Worm (Caenorhabditis elegans) whole organism, L3 larva: Measurements from ENCODE around the gene ugt-43.

Source experiments
- R02D3.7 ChIP-seq: fragments of 150-350 bp; optimal IDR thresholded peaks from 2 replicates; lab custom pipeline; 2014; ENCODE audit warnings: missing biosample characterization, missing genetic modification characterization
- aly-2 ChIP-seq: fragments of 150-350 bp; optimal IDR thresholded peaks from 2 replicates; lab custom pipeline; 2014; ENCODE audit warnings: missing biosample characterization, missing genetic modification characterization
- ama-1 ChIP-seq: fragments of 150-350 bp; optimal IDR thresholded peaks from 2 replicates; lab custom pipeline; 2018
- ceh-28 ChIP-seq: fragments of 150-350 bp; optimal IDR thresholded peaks from 2 replicates; lab custom pipeline; 2014; ENCODE audit warnings: missing biosample characterization, missing genetic modification reagents, missing genetic modification characterization
- ceh-82 ChIP-seq: fragments of 150-350 bp; optimal IDR thresholded peaks from 2 replicates; lab custom pipeline; 2014; ENCODE audit warnings: missing biosample characterization, missing genetic modification characterization
- ceh-9 ChIP-seq: sonication (generic microtip); optimal IDR thresholded peaks from 2 replicates; lab custom pipeline; 2018; ENCODE audit warnings: missing biosample characterization, missing genetic modification characterization
- daf-12 ChIP-seq: fragments of 150-350 bp; optimal IDR thresholded peaks from 2 replicates; lab custom pipeline; 2014; ENCODE audit warnings: missing biosample characterization, missing genetic modification reagents, missing genetic modification characterization
- elt-1 ChIP-seq: fragments of 150-350 bp; optimal IDR thresholded peaks from 2 replicates; lab custom pipeline; 2014; ENCODE audit warnings: missing biosample characterization, missing genetic modification characterization
- elt-2 ChIP-seq: sonication (generic microtip); optimal IDR thresholded peaks from 2 replicates; lab custom pipeline; 2016; ENCODE audit warnings: missing genetic modification reagents, mild to moderate bottlenecking, missing genetic modification characterization, missing compliant biosample characterization
- elt-3 ChIP-seq, 3 experiments: fragments of 150-350 bp in 1 of 3; sonication (generic microtip) in 2 of 3; optimal IDR thresholded peaks; 2 replicates in 2 of 3; 4 replicates in 1 of 3; lab custom pipeline; 2014 to 2017; ENCODE audit warnings: missing biosample characterization in 3 of 3, missing genetic modification characterization in 3 of 3
- eor-1 ChIP-seq, 2 experiments: fragments of 150-350 bp; optimal IDR thresholded peaks; 2 replicates each; lab custom pipeline; 2014 to 2018; ENCODE audit warnings: missing biosample characterization in 2 of 2, missing genetic modification characterization in 2 of 2
- fkh-10 ChIP-seq: sonication (generic microtip); optimal IDR thresholded peaks from 2 replicates; lab custom pipeline; 2017; ENCODE audit warnings: missing biosample characterization, missing genetic modification reagents, missing genetic modification characterization
- fos-1 ChIP-seq: fragments of 150-350 bp; optimal IDR thresholded peaks from 2 replicates; lab custom pipeline; 2014; ENCODE audit warnings: missing biosample characterization, missing genetic modification characterization
- hmg-11 ChIP-seq: sonication (generic microtip); optimal IDR thresholded peaks from 2 replicates; lab custom pipeline; 2016; ENCODE audit warnings: missing genetic modification characterization, missing compliant biosample characterization
- lin-39 ChIP-seq: fragments of 150-350 bp; optimal IDR thresholded peaks from 2 replicates; lab custom pipeline; 2018; ENCODE audit warnings: missing biosample characterization, missing genetic modification reagents, missing genetic modification characterization
- lsy-12 ChIP-seq: sonication (generic microtip); optimal IDR thresholded peaks from 2 replicates; lab custom pipeline; 2016; ENCODE audit warnings: mild to moderate bottlenecking, missing genetic modification characterization, missing compliant biosample characterization
- mdl-1 ChIP-seq: fragments of 150-350 bp; optimal IDR thresholded peaks from 2 replicates; lab custom pipeline; 2014; ENCODE audit warnings: missing biosample characterization, missing genetic modification characterization
- mml-1 ChIP-seq: fragments of 150-350 bp; sonication (generic microtip); optimal IDR thresholded peaks from 3 replicates; lab custom pipeline; 2014; ENCODE audit warnings: missing biosample characterization, missing genetic modification characterization
- nfya-1 ChIP-seq: sonication (generic microtip); optimal IDR thresholded peaks from 2 replicates; lab custom pipeline; 2017; ENCODE audit warnings: missing genetic modification characterization, mild to moderate bottlenecking, missing compliant biosample characterization, antibody characterized with exemption, moderate library complexity; ENCODE audit not compliant: insufficient read depth
- nhr-12 ChIP-seq: fragments of 150-350 bp; optimal IDR thresholded peaks from 2 replicates; lab custom pipeline; 2014; ENCODE audit warnings: missing biosample characterization, missing genetic modification characterization
- nhr-23 ChIP-seq: fragments of 150-350 bp; optimal IDR thresholded peaks from 2 replicates; lab custom pipeline; 2014; ENCODE audit warnings: missing biosample characterization, missing genetic modification reagents, missing genetic modification characterization
- nhr-237 ChIP-seq: fragments of 150-350 bp; optimal IDR thresholded peaks from 2 replicates; lab custom pipeline; 2014; ENCODE audit warnings: missing biosample characterization, missing genetic modification characterization
- nhr-25 ChIP-seq: sonication (generic microtip); optimal IDR thresholded peaks from 2 replicates; lab custom pipeline; 2017; ENCODE audit warnings: missing biosample characterization, missing genetic modification characterization
- nhr-28 ChIP-seq: fragments of 150-350 bp; optimal IDR thresholded peaks from 2 replicates; lab custom pipeline; 2014; ENCODE audit warnings: missing biosample characterization, missing genetic modification characterization
- nhr-43 ChIP-seq: sonication (generic microtip); optimal IDR thresholded peaks from 2 replicates; lab custom pipeline; 2016; ENCODE audit warnings: mild to moderate bottlenecking, missing genetic modification characterization, missing compliant biosample characterization; ENCODE audit not compliant: poor library complexity, severe bottlenecking
- nhr-76 ChIP-seq: fragments of 150-350 bp; sonication (generic microtip); optimal IDR thresholded peaks from 5 replicates; lab custom pipeline; 2014; ENCODE audit warnings: missing biosample characterization, missing genetic modification characterization
- nhr-77 ChIP-seq: fragments of 150-350 bp; optimal IDR thresholded peaks from 2 replicates; lab custom pipeline; 2014; ENCODE audit warnings: missing biosample characterization, missing genetic modification characterization
- pha-4 ChIP-seq: fragments of 150-350 bp; optimal IDR thresholded peaks from 2 replicates; lab custom pipeline; 2014; ENCODE audit warnings: missing biosample characterization, missing genetic modification reagents, missing genetic modification characterization
- pqm-1 ChIP-seq: fragments of 150-350 bp; optimal IDR thresholded peaks from 2 replicates; lab custom pipeline; 2017; ENCODE audit warnings: missing biosample characterization, missing genetic modification characterization, inconsistent platforms
- skn-1 ChIP-seq: fragments of 150-350 bp; optimal IDR thresholded peaks from 2 replicates; lab custom pipeline; 2014; ENCODE audit warnings: missing biosample characterization, missing genetic modification characterization
- snpc-4 ChIP-seq: fragments of 150-350 bp; optimal IDR thresholded peaks from 2 replicates; lab custom pipeline; 2014; ENCODE audit warnings: missing biosample characterization, missing genetic modification characterization
- tbx-2 ChIP-seq: sonication (generic microtip); optimal IDR thresholded peaks from 2 replicates; lab custom pipeline; 2016; ENCODE audit warnings: mild to moderate bottlenecking, missing genetic modification characterization, missing compliant biosample characterization
- unc-62 ChIP-seq: fragments of 150-350 bp; sonication (generic microtip); optimal IDR thresholded peaks from 4 replicates; lab custom pipeline; 2014; ENCODE audit warnings: missing biosample characterization, missing genetic modification reagents, missing genetic modification characterization
- zag-1 ChIP-seq: fragments of 150-350 bp; optimal IDR thresholded peaks from 2 replicates; lab custom pipeline; 2014; ENCODE audit warnings: missing biosample characterization, missing genetic modification characterization
- ztf-11 ChIP-seq: fragments of 150-350 bp; optimal IDR thresholded peaks from 2 replicates; lab custom pipeline; 2014; ENCODE audit warnings: missing biosample characterization, missing genetic modification characterization

The ugt-43 gene

DNA sequence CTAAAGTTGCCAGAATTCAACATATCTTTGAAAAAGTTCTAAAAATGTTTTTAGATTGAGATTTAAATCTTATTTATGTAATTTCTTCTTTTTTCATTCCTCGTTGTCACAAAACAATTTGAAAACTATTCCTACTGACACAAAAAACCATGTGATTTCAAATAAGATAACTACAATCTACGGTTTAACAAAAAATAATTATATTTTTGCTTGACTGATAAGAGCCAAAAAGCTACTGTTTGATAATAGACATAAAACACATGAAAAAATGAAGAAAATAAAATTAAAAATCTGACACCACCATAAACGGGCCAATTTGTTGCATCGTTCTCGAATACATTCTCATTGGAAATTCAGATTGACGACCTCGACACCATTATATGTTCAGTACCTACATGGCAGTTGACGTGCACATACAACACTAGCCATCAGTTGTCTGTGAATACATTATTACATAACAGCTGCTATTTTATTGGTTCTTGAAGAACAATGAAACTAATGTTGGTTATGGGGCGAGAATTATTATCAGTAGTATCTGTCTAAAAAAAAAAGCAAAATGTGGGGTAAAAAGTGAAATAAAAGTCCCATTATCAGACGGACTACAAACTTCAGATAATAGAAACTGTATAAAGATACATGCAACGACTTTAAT lies at the start of gene ugt-43:
ugt-43 (plus strand) TSS at position 602 of the 652 bp plus-strand sequence.
- no peak for TF ChIP-seq nhr-28 (tag; lab: Kevin White, UChicago)
- TF ChIP-seq fos-1 (tag; lab: Kevin White, UChicago) = no peak
- TF ChIP-seq elt-2 = peak; percentile 71
- TF ChIP-seq pha-4 (tag; lab: Kevin White, UChicago) = peak; percentile 3

ce11 chrIV:10417781-10418180 lies 46.6 kb upstream of the ugt-43 start, which contains the start of gene F13B12.6:
TSS of gene F13B12.6 (minus strand) at chrIV:10417881.
- no peak for TF ChIP-seq nhr-12 (tag; lab: Kevin White, UChicago)
- no peak for TF ChIP-seq nhr-23
- TF ChIP-seq nhr-77 = no peak
- no peak for TF ChIP-seq elt-2
- TF ChIP-seq pqm-1 = no peak
- TF ChIP-seq fos-1 (tag; lab: Kevin White, UChicago) = no peak
- TF ChIP-seq fkh-10 (GFP tag; lab: Kevin White, UChicago) = no peak
- no peak for TF ChIP-seq elt-3 (tag; optimal IDR thresholded peaks at IDR 0.05; lab: Kevin White, UChicago)
- TF ChIP-seq tbx-2 (tag; lab: Kevin White, UChicago) = no peak
- TF ChIP-seq skn-1 (tag; lab: Kevin White, UChicago) = no peak
- TF ChIP-seq nhr-25 = no peak
- TF ChIP-seq ceh-28 (tag; lab: Kevin White, UChicago) = no peak
- no peak for TF ChIP-seq snpc-4 (tag; lab: Kevin White, UChicago)
- no peak for TF ChIP-seq nfya-1 (tag; lab: Kevin White, UChicago)
- TF ChIP-seq nhr-43 (tag; lab: Kevin White, UChicago) = no peak
- TF ChIP-seq nhr-237 (tag; lab: Kevin White, UChicago) = no peak
- TF ChIP-seq nhr-76 (tag; lab: Kevin White, UChicago) = no peak
- TF ChIP-seq aly-2 = no peak
- no peak for TF ChIP-seq ceh-82 (tag; lab: Kevin White, UChicago)
- TF ChIP-seq elt-1 (tag; lab: Kevin White, UChicago) = no peak

- no peak for TF ChIP-seq elt-1 (tag; lab: Kevin White, UChicago)
- TF ChIP-seq mml-1 (tag; lab: Kevin White, UChicago) = no peak
- TF ChIP-seq unc-62 (GFP tag; lab: Kevin White, UChicago) = peak; percentile 31
- TF ChIP-seq snpc-4 (tag; lab: Kevin White, UChicago) = no peak
- TF ChIP-seq fkh-10 (GFP tag; lab: Kevin White, UChicago) = no peak
- TF ChIP-seq lin-39 (tag; lab: Kevin White, UChicago) = peak; percentile 73
- no peak for TF ChIP-seq lsy-12
- TF ChIP-seq ama-1 = no peak
- no peak for TF ChIP-seq mdl-1
- TF ChIP-seq, all 47 proteins: peak for 2
These were observed 44.5 kb upstream of the ugt-43 start for ce11 chrIV:10419896-10420295.

- peak; percentile 44 for TF ChIP-seq pha-4 (tag; lab: Kevin White, UChicago)
- peak; percentile 61 for TF ChIP-seq elt-2
- no peak for TF ChIP-seq eor-1 (tag; optimal IDR thresholded peaks at IDR 0.05; lab: Kevin White, UChicago)
- TF ChIP-seq pqm-1 = peak; percentile 48
These were observed 43.9 kb upstream of the ugt-43 start for ce11 chrIV:10420440-10420839.

DNA sequence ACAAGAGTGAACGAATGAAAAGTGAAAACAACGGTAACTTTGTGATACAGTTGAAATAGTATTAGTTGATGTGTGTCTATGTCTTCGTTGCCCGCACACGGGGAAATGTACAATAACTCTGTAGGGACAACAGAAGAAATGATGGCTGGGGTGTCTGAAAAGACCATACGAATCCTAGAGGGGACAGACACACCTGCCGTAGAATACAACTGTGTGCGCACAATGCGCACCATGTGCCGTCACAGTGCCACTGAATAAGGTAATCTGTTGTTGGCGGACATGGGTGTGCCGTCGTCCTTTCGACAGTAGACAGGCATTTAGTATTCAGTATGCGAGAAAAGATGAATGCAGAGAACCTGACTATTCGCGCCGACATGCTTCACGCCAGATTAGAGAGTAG lies 43.1 kb upstream of the ugt-43 start:
- TF ChIP-seq R02D3.7 (tag; lab: Kevin White, UChicago) (no peak), ceh-82 (tag; lab: Kevin White, UChicago) (no peak), nhr-28 (tag; lab: Kevin White, UChicago) (no peak), daf-12 (no peak), hmg-11 (no peak), elt-3 (tag; optimal IDR thresholded peaks at IDR 0.05; lab: Kevin White, UChicago) (no peak), ceh-9 (tag; lab: Kevin White, UChicago) (no peak), zag-1 (tag; lab: Kevin White, UChicago) (no peak), ceh-28 (tag; lab: Kevin White, UChicago) (no peak), ztf-11 (tag; lab: Kevin White, UChicago) (no peak), eor-1 (tag; optimal IDR thresholded peaks at IDR 0.05; lab: Kevin White, UChicago) (no peak), lin-39 (tag; lab: Kevin White, UChicago) (no peak), elt-1 (tag; lab: Kevin White, UChicago) (no peak), pha-4 (tag; lab: Kevin White, UChicago) (no peak), fos-1 (tag; lab: Kevin White, UChicago) (no peak), nfya-1 (tag; lab: Kevin White, UChicago) (no peak), lsy-12 (no peak)
